Fruit fly (Drosophila melanogaster): Measurements from ENCODE around the gene CG43220.

dm6 chr2L:17437594-17437993 lies 48.8 kb upstream of the CG43220 start:
- no peak for TF ChIP-seq CG8478 (optimal IDR thresholded peaks at IDR 0.05)
- TF ChIP-seq CTCF (optimal IDR thresholded peaks at IDR 0.05): no peak
